Worm (Caenorhabditis elegans): ENCODE data around the gene psd-1.

DNA sequence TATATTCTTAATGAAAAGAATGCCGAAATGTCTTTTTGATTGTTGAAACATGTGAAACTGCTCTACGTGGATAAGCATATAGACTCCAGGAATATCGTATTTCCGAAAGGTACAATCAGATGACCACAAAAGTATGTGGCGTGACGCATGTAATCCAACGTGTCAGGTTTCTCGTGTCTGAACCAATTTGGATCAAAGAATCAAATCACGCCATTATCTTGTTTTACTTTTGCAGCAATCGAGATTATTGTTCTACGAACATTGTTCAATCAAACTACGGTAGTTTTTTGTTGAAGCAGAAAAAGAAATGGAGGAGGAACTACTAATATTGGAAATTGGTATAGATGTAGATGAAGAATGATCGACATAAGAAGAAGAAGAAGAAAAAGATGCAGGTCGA, 1.5 kb downstream of the psd-1 start:
- TF ChIP-seq xbp-1 (tag; optimal IDR thresholded peaks at IDR 0.05) (no peak), F16B12.6 (tag; optimal IDR thresholded peaks at IDR 0.05) (no peak)

Measured in whole organism, L1 larva.